Worm (Caenorhabditis elegans) whole organism, L4 larva: ENCODE results near the gene ZK1248.5.

ENCODE experiments used
- F10B5.3 ChIP-seq: sonication (generic microtip); optimal IDR thresholded peaks from 2 replicates; lab custom pipeline; 2016; ENCODE audit warnings: mild to moderate bottlenecking, missing genetic modification characterization, missing compliant biosample characterization
- F44E2.7 ChIP-seq: fragments of 200-800 bp; sonication (Bioruptor generic); IDR thresholded peaks from 2 replicates; pipeline ENCODE4 v2.1.2; 2022; ENCODE audit warnings: missing genetic modification characterization, missing compliant biosample characterization
- R02D3.7 ChIP-seq: fragments of 150-350 bp; sonication (generic microtip); optimal IDR thresholded peaks from 3 replicates; lab custom pipeline; 2014; ENCODE audit warnings: missing biosample characterization, missing genetic modification characterization
- T26A8.4 ChIP-seq: fragments of 200-800 bp; sonication (Bioruptor generic); IDR thresholded peaks from 2 replicates; pipeline ENCODE4 v1.3.6; 2022; ENCODE audit warnings: missing genetic modification characterization, missing compliant biosample characterization
- Y105C5A.15 ChIP-seq: fragments of 200-800 bp; sonication (Bioruptor generic); IDR thresholded peaks from 2 replicates; pipeline ENCODE4 v1.3.6; 2022; ENCODE audit warnings: missing genetic modification characterization, missing compliant biosample characterization
- ZK337.2 ChIP-seq: fragments of 200-800 bp; sonication (Bioruptor generic); IDR thresholded peaks from 2 replicates; pipeline ENCODE4 v1.3.6; 2022; ENCODE audit warnings: missing genetic modification reagents, missing genetic modification characterization, missing compliant biosample characterization
- ZK546.5 ChIP-seq, 2 experiments: sonication (generic microtip); optimal IDR thresholded peaks; 2 replicates each; lab custom pipeline; 2017; ENCODE audit warnings: missing biosample characterization in 2 of 2, missing genetic modification characterization in 2 of 2
- arid-1 ChIP-seq: fragments of 200-800 bp; sonication (Bioruptor generic); conservative IDR thresholded peaks from 2 replicates; pipeline ENCODE4 v1.3.6; 2022; ENCODE audit warnings: missing genetic modification reagents, missing genetic modification characterization, missing compliant biosample characterization
- ceh-20 ChIP-seq: fragments of 200-800 bp; sonication (Bioruptor generic); IDR thresholded peaks from 2 replicates; pipeline ENCODE4 v1.3.6; 2022; ENCODE audit warnings: missing genetic modification reagents, missing genetic modification characterization, missing compliant biosample characterization
- ceh-28 ChIP-seq: fragments of 150-350 bp; optimal IDR thresholded peaks from 2 replicates; lab custom pipeline; 2014; ENCODE audit warnings: missing biosample characterization, missing genetic modification reagents, missing genetic modification characterization
- ceh-82 ChIP-seq: sonication (generic microtip); optimal IDR thresholded peaks from 2 replicates; lab custom pipeline; 2017; ENCODE audit warnings: missing biosample characterization, missing genetic modification characterization
- ces-1 ChIP-seq: fragments of 150-350 bp; sonication (generic microtip); optimal IDR thresholded peaks from 4 replicates; lab custom pipeline; 2014; ENCODE audit warnings: missing biosample characterization, missing genetic modification reagents, missing genetic modification characterization
- cey-2 ChIP-seq: sonication (generic microtip); optimal IDR thresholded peaks from 3 replicates; lab custom pipeline; 2017; ENCODE audit warnings: missing genetic modification characterization, mild to moderate bottlenecking, missing compliant biosample characterization, antibody characterized with exemption, borderline replicate concordance; ENCODE audit not compliant: insufficient read depth
- daf-16 ChIP-seq, 3 experiments: sonication (generic microtip); optimal IDR thresholded peaks; 2 replicates each; lab custom pipeline; 2016 to 2017; ENCODE audit warnings: missing genetic modification characterization in 3 of 3, missing genetic modification reagents in 3 of 3, mild to moderate bottlenecking in 2 of 3, missing compliant biosample characterization in 2 of 3, missing biosample characterization in 1 of 3, moderate library complexity in 1 of 3
- daf-8 ChIP-seq: fragments of 200-800 bp; sonication (Bioruptor generic); IDR thresholded peaks from 2 replicates; pipeline ENCODE4 v1.3.6; 2022; ENCODE audit warnings: missing genetic modification characterization, missing compliant biosample characterization
- dmd-6 ChIP-seq: fragments of 200-800 bp; sonication (Bioruptor generic); IDR thresholded peaks from 2 replicates; pipeline ENCODE4 v1.3.6; 2022; ENCODE audit warnings: missing genetic modification reagents, missing genetic modification characterization, missing compliant biosample characterization
- dmd-9 ChIP-seq: fragments of 200-800 bp; sonication (Bioruptor generic); IDR thresholded peaks from 2 replicates; pipeline ENCODE4 v1.3.6; 2022; ENCODE audit warnings: missing genetic modification reagents, missing genetic modification characterization, missing compliant biosample characterization
- fkh-10 ChIP-seq: fragments of 150-350 bp; optimal IDR thresholded peaks from 2 replicates; lab custom pipeline; 2014; ENCODE audit warnings: missing biosample characterization, missing genetic modification reagents, missing genetic modification characterization
- hlh-11 ChIP-seq: fragments of 200-800 bp; sonication (Bioruptor generic); optimal IDR thresholded peaks from 2 replicates; lab custom pipeline; 2018; ENCODE audit warnings: mild to moderate bottlenecking, missing genetic modification characterization, missing compliant biosample characterization
- hlh-30 ChIP-seq: sonication (generic microtip); optimal IDR thresholded peaks from 2 replicates; lab custom pipeline; 2017; ENCODE audit warnings: antibody characterized with exemption, mild to moderate bottlenecking, missing genetic modification characterization, missing compliant biosample characterization; ENCODE audit not compliant: insufficient read depth
- jun-1 ChIP-seq: fragments of 150-350 bp; optimal IDR thresholded peaks from 2 replicates; lab custom pipeline; 2014; ENCODE audit warnings: missing biosample characterization, missing genetic modification reagents, missing genetic modification characterization
- lim-7 ChIP-seq: fragments of 200-800 bp; sonication (Bioruptor generic); IDR thresholded peaks from 2 replicates; pipeline ENCODE4 v1.3.6; 2022; ENCODE audit warnings: missing genetic modification characterization, missing compliant biosample characterization
- lin-1 ChIP-seq: fragments of 200-800 bp; sonication (Bioruptor generic); IDR thresholded peaks from 2 replicates; pipeline ENCODE4 v1.3.6; 2022; ENCODE audit warnings: missing genetic modification reagents, missing genetic modification characterization, missing compliant biosample characterization
- lin-29 ChIP-seq: fragments of 200-800 bp; sonication (Bioruptor generic); IDR thresholded peaks from 2 replicates; pipeline ENCODE4 v1.3.6; 2022; ENCODE audit warnings: missing genetic modification reagents, missing genetic modification characterization, missing compliant biosample characterization
- lsy-2 ChIP-seq, 2 experiments: fragments of 150-350 bp in 1 of 2; sonication (generic microtip) in 1 of 2; optimal IDR thresholded peaks; 2 replicates each; lab custom pipeline; 2014 to 2017; ENCODE audit warnings: missing biosample characterization in 2 of 2, missing genetic modification characterization in 2 of 2
- madf-9 ChIP-seq: fragments of 200-800 bp; sonication (Bioruptor generic); conservative IDR thresholded peaks from 2 replicates; pipeline ENCODE4 v1.3.6; 2022; ENCODE audit warnings: missing genetic modification reagents, missing genetic modification characterization, missing compliant biosample characterization
- mdl-1 ChIP-seq, 2 experiments: fragments of 150-350 bp in 1 of 2; sonication (generic microtip) in 1 of 2; optimal IDR thresholded peaks; 2 replicates each; lab custom pipeline; 2014 to 2017; ENCODE audit warnings: missing biosample characterization in 2 of 2, missing genetic modification characterization in 2 of 2
- mxl-2 ChIP-seq: fragments of 200-800 bp; sonication (Bioruptor generic); conservative IDR thresholded peaks from 2 replicates; pipeline ENCODE4 v1.3.6; 2022; ENCODE audit warnings: missing genetic modification reagents, missing genetic modification characterization, missing compliant biosample characterization
- nhr-10 ChIP-seq: fragments of 150-350 bp; optimal IDR thresholded peaks from 2 replicates; lab custom pipeline; 2014; ENCODE audit warnings: missing biosample characterization, missing genetic modification characterization
- nhr-11 ChIP-seq: fragments of 150-350 bp; optimal IDR thresholded peaks from 2 replicates; lab custom pipeline; 2014; ENCODE audit warnings: missing biosample characterization, missing genetic modification characterization
- nhr-111 ChIP-seq: fragments of 200-800 bp; sonication (Bioruptor generic); optimal IDR thresholded peaks from 2 replicates; lab custom pipeline; 2018; ENCODE audit warnings: mild to moderate bottlenecking, missing genetic modification characterization, missing compliant biosample characterization
- nhr-28 ChIP-seq: fragments of 150-350 bp; optimal IDR thresholded peaks from 2 replicates; lab custom pipeline; 2014; ENCODE audit warnings: missing biosample characterization, missing genetic modification characterization
- nhr-41 ChIP-seq: fragments of 200-800 bp; sonication (Bioruptor generic); IDR thresholded peaks from 2 replicates; pipeline ENCODE4 v1.3.6; 2022; ENCODE audit warnings: missing genetic modification reagents, missing genetic modification characterization, missing compliant biosample characterization
- nhr-42 ChIP-seq: fragments of 200-800 bp; sonication (Bioruptor generic); IDR thresholded peaks from 2 replicates; pipeline ENCODE4 v1.3.6; 2022; ENCODE audit warnings: missing genetic modification characterization, missing compliant biosample characterization
- pha-4 ChIP-seq, 2 experiments: fragments of 150-350 bp in 1 of 2; fragments of 200-800 bp in 1 of 2; sonication (Bioruptor generic) in 1 of 2; IDR thresholded peaks in 1 of 2; optimal IDR thresholded peaks in 1 of 2; 2 replicates each; pipeline versions ENCODE4 v1.3.6 to Lab custom; 2014 to 2022; ENCODE audit warnings: missing genetic modification characterization in 2 of 2, missing genetic modification reagents in 2 of 2, missing biosample characterization in 1 of 2, missing compliant biosample characterization in 1 of 2
- php-3 ChIP-seq: fragments of 200-800 bp; sonication (Bioruptor generic); IDR thresholded peaks from 2 replicates; pipeline ENCODE4 v1.3.6; 2022; ENCODE audit warnings: missing genetic modification reagents, missing genetic modification characterization, missing compliant biosample characterization
- pqm-1 ChIP-seq: sonication (generic microtip); optimal IDR thresholded peaks from 2 replicates; lab custom pipeline; 2017; ENCODE audit warnings: missing biosample characterization, missing genetic modification characterization
- rbr-2 ChIP-seq: sonication (generic microtip); optimal IDR thresholded peaks from 2 replicates; lab custom pipeline; 2016; ENCODE audit warnings: missing genotype, missing genetic modification characterization, missing compliant biosample characterization
- saeg-2 ChIP-seq: fragments of 200-800 bp; sonication (Bioruptor generic); IDR thresholded peaks from 2 replicates; pipeline ENCODE4 v1.3.6; 2022; ENCODE audit warnings: missing genetic modification reagents, missing genetic modification characterization, missing compliant biosample characterization
- sdz-12 ChIP-seq: fragments of 200-800 bp; sonication (Bioruptor generic); optimal IDR thresholded peaks from 2 replicates; lab custom pipeline; 2018; ENCODE audit warnings: mild to moderate bottlenecking, missing genetic modification characterization, missing compliant biosample characterization
- set-16 ChIP-seq: fragments of 200-800 bp; sonication (Bioruptor generic); IDR thresholded peaks from 2 replicates; pipeline ENCODE4 v1.3.6; 2022; ENCODE audit warnings: missing genetic modification reagents, missing genetic modification characterization, missing compliant biosample characterization
- skn-1 ChIP-seq: fragments of 150-350 bp; optimal IDR thresholded peaks from 2 replicates; lab custom pipeline; 2014; ENCODE audit warnings: missing biosample characterization, missing genetic modification characterization
- snpc-4 ChIP-seq: fragments of 150-350 bp; optimal IDR thresholded peaks from 2 replicates; lab custom pipeline; 2014; ENCODE audit warnings: missing biosample characterization, missing genetic modification characterization
- spr-1 ChIP-seq: sonication (generic microtip); optimal IDR thresholded peaks from 2 replicates; lab custom pipeline; 2016; ENCODE audit warnings: mild to moderate bottlenecking, missing genetic modification characterization, missing compliant biosample characterization
- tra-1 ChIP-seq: fragments of 200-800 bp; sonication (Bioruptor generic); IDR thresholded peaks from 2 replicates; pipeline ENCODE4 v1.3.6; 2022; ENCODE audit warnings: missing genetic modification reagents, missing genetic modification characterization, missing compliant biosample characterization
- unc-39 ChIP-seq: sonication (generic microtip); optimal IDR thresholded peaks from 2 replicates; lab custom pipeline; 2017; ENCODE audit warnings: missing biosample characterization, missing genetic modification characterization
- vab-7 ChIP-seq: fragments of 200-800 bp; sonication (Bioruptor generic); IDR thresholded peaks from 2 replicates; pipeline ENCODE4 v1.3.6; 2022; ENCODE audit warnings: missing genetic modification reagents, missing genetic modification characterization, missing compliant biosample characterization
- zfp-2 ChIP-seq: sonication (generic microtip); optimal IDR thresholded peaks from 2 replicates; lab custom pipeline; 2016; ENCODE audit warnings: mild to moderate bottlenecking, missing genetic modification characterization, missing compliant biosample characterization
- zfp-3 ChIP-seq: fragments of 200-800 bp; sonication (Bioruptor generic); conservative IDR thresholded peaks from 2 replicates; pipeline ENCODE4 v1.3.6; 2022; ENCODE audit warnings: missing genetic modification reagents, missing genetic modification characterization, missing compliant biosample characterization
- zip-11 ChIP-seq: fragments of 200-800 bp; sonication (Bioruptor generic); IDR thresholded peaks from 2 replicates; pipeline ENCODE4 v1.3.6; 2022; ENCODE audit warnings: missing genetic modification characterization, missing compliant biosample characterization
- ztf-7 ChIP-seq: fragments of 150-350 bp; optimal IDR thresholded peaks from 2 replicates; lab custom pipeline; 2014; ENCODE audit warnings: missing biosample characterization, missing genetic modification characterization

The ZK1248.5 gene

DNA sequence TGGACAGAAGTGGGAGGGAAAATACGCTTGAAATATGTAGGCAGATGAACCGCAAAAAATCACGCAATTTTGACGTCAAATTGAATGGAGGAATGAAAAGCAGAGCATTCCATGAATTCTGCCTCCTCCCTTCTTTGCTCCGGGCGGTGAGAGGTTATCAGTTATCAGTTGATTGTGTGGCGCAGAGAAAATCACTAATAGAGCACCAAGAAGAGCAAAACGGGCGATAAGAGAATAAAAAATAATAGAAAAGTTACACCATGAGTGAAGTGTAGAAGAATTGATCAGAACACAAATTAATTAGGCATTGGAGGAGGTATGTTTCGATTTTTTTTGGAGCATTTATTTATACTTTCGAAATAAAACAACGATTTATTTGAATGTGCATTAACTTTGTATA, 3.8 kb upstream of the ZK1248.5 start:
- TF ChIP-seq arid-1 (GFP tag; lab: Robert Waterston, UW): no peak
- no peak for TF ChIP-seq T26A8.4 (GFP tag; lab: Robert Waterston, UW)
- TF ChIP-seq pha-4 (GFP tag; IDR thresholded peaks at IDR 0.05; lab: Robert Waterston, UW): no peak
- no peak for TF ChIP-seq pha-4 (tag; optimal IDR thresholded peaks at IDR 0.05; lab: Kevin White, UChicago)
- TF ChIP-seq lim-7 (GFP tag; lab: Robert Waterston, UW): no peak
- TF ChIP-seq rbr-2 (tag; lab: Kevin White, UChicago): no peak
- TF ChIP-seq nhr-41 (GFP tag; lab: Robert Waterston, UW): peak; percentile 60; the same call in 1 of the 2 replicates
- no peak for TF ChIP-seq zip-11 (GFP tag; lab: Robert Waterston, UW)
- no peak for TF ChIP-seq R02D3.7 (tag; lab: Kevin White, UChicago)
- TF ChIP-seq fkh-10 (GFP tag; lab: Kevin White, UChicago): no peak
- TF ChIP-seq nhr-11 (tag; lab: Kevin White, UChicago): no peak
- TF ChIP-seq spr-1 (tag; lab: Kevin White, UChicago): no peak
- no peak for TF ChIP-seq snpc-4 (tag; lab: Kevin White, UChicago)
- no peak for TF ChIP-seq ceh-82
- TF ChIP-seq Y105C5A.15 (GFP tag; lab: Robert Waterston, UW): no peak
- TF ChIP-seq sdz-12 (GFP tag; lab: Kevin White, UChicago): no peak
- peak; percentile 90 for TF ChIP-seq nhr-28 (tag; lab: Kevin White, UChicago)
- no peak for TF ChIP-seq jun-1 (tag; lab: Kevin White, UChicago)
- TF ChIP-seq vab-7 (GFP tag; lab: Robert Waterston, UW): no peak
- TF ChIP-seq cey-2 (tag; lab: Kevin White, UChicago): no peak
- TF ChIP-seq pqm-1: peak; percentile 92
- TF ChIP-seq unc-39 (tag; lab: Kevin White, UChicago): no peak
- no peak for TF ChIP-seq set-16 (GFP tag; lab: Robert Waterston, UW)
- TF ChIP-seq ztf-7 (tag; lab: Kevin White, UChicago): no peak
- TF ChIP-seq madf-9 (GFP tag; lab: Robert Waterston, UW): no peak
- no peak for TF ChIP-seq dmd-9 (GFP tag; lab: Robert Waterston, UW)
- TF ChIP-seq ZK546.5 (tag; optimal IDR thresholded peaks at IDR 0.05; lab: Kevin White, UChicago): no peak
- TF ChIP-seq nhr-111 (GFP tag; lab: Kevin White, UChicago): no peak
- TF ChIP-seq F44E2.7: no peak
- no peak for TF ChIP-seq php-3
- TF ChIP-seq ceh-20 (GFP tag; lab: Robert Waterston, UW): no peak
- TF ChIP-seq mxl-2 (GFP tag; lab: Robert Waterston, UW): no peak
- TF ChIP-seq zfp-2: no peak
- no peak for TF ChIP-seq ces-1
- TF ChIP-seq mdl-1 (tag; optimal IDR thresholded peaks at IDR 0.05; lab: Kevin White, UChicago): no peak
- peak; percentile 64 for TF ChIP-seq hlh-11 (tag; lab: Kevin White, UChicago)
- no peak for TF ChIP-seq F10B5.3 (tag; lab: Kevin White, UChicago)
- TF ChIP-seq ceh-28 (tag; lab: Kevin White, UChicago): no peak
- no peak for TF ChIP-seq daf-16 (GFP tag; optimal IDR thresholded peaks at IDR 0.05; lab: Kevin White, UChicago)
- peak; percentile 38 for TF ChIP-seq daf-16 (tag; optimal IDR thresholded peaks at IDR 0.05; lab: Kevin White, UChicago)
- TF ChIP-seq nhr-42 (GFP tag; lab: Robert Waterston, UW): no peak
- no peak for TF ChIP-seq zfp-3
- no peak for TF ChIP-seq lsy-2 (tag; optimal IDR thresholded peaks at IDR 0.05; lab: Kevin White, UChicago)
- TF ChIP-seq dmd-6 (GFP tag; lab: Robert Waterston, UW): peak; percentile 89
- 0 out of 2 replicates have a peak, but pooled peaks have one; percentile 26 for TF ChIP-seq lin-1 (GFP tag; lab: Robert Waterston, UW)
- no peak for TF ChIP-seq hlh-30 (tag; lab: Kevin White, UChicago)
- no peak for TF ChIP-seq nhr-10 (tag; lab: Kevin White, UChicago)
- TF ChIP-seq daf-8 (GFP tag; lab: Robert Waterston, UW): no peak
- TF ChIP-seq ZK337.2 (GFP tag; lab: Robert Waterston, UW): no peak
- TF ChIP-seq saeg-2 (GFP tag; lab: Robert Waterston, UW): no peak
- no peak for TF ChIP-seq tra-1 (GFP tag; lab: Robert Waterston, UW)
- no peak for TF ChIP-seq lin-29
- no peak for TF ChIP-seq skn-1 (tag; lab: Kevin White, UChicago)
